Worm (Caenorhabditis elegans): ENCODE data around the gene orc-1.

DNA sequence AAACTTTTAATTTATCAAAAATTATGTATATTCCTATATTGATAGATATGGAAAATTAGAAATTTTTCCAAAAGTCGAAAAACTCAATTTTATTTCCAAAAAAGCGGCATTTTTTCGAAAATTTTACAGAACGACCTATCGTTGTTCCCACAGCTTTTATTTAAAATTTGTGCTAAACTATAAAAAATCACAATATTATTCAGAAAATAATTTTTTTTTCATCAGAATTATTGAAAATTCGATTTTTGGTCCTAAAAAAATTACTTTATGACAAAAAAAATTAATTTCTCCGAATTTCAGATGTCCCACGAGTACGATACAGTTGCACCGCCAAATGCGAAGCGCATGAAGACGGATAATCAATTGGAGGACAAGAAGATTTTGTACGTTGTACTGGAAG lies 6.3 kb downstream of the orc-1 start, which contains the start of gene emg-1:
- TF ChIP-seq nhr-76 (tag; optimal IDR thresholded peaks at IDR 0.05) (no peak), egl-27 (tag; optimal IDR thresholded peaks at IDR 0.05) (no peak), lin-13 (GFP tag; optimal IDR thresholded peaks at IDR 0.05) (no peak), aha-1 (tag) (no peak), nhr-77 (tag; optimal IDR thresholded peaks at IDR 0.05) (no peak), ama-1 (optimal IDR thresholded peaks at IDR 0.05) (no peak), snpc-4 (tag; optimal IDR thresholded peaks at IDR 0.05) (no peak), sdz-12 (GFP tag; optimal IDR thresholded peaks at IDR 0.05) (no peak)
